Worm (Caenorhabditis elegans): ENCODE results near the gene F10G2.7.

Gene F10G2.7

ce11 chrV:7332253-7332652 lies 4.9 kb downstream of the F10G2.7 start, which contains the start of gene F10G2.1 (continued):
- TF ChIP-seq cebp-1 (GFP tag; IDR thresholded peaks at IDR 0.05) = no peak
- no peak for TF ChIP-seq cebp-1 (tag; optimal IDR thresholded peaks at IDR 0.05)
- no peak for TF ChIP-seq Y67H2A.10 (GFP tag; conservative IDR thresholded peaks at IDR 0.05)
- no peak for TF ChIP-seq ztf-22 (GFP tag; optimal IDR thresholded peaks at IDR 0.05)
- TF ChIP-seq let-607 (tag; optimal IDR thresholded peaks at IDR 0.05) = no peak
- no peak for TF ChIP-seq hlh-12 (tag; optimal IDR thresholded peaks at IDR 0.05)
- TF ChIP-seq nhr-179 (tag; optimal IDR thresholded peaks at IDR 0.05) = no peak

DNA sequence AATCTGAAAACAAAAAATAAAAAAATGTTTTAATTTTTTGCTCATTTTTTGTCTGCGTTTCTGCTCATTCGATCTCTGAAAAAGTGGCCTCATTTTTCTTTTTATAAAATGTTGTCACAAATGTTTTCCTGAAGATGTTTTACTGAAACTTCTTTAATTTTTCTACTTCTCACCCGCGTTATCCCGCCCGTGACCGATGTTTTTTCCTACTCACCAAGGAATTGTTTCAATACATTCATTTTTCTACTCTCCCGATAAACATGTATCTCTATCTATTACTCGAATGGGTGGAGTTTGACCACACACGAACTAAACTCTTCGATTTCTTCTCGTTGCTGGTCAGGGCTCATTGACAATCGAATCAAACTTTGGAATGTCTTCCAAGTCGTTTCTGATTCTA lies 6.2 kb downstream of the F10G2.7 start, which contains the start of gene F10G2.2:
Gene F10G2.2 (plus strand): TSS at position 301 of the 400 bp plus-strand sequence.
- TF ChIP-seq hlh-12 (tag; optimal IDR thresholded peaks at IDR 0.05) (no peak), ceh-40 (GFP tag; IDR thresholded peaks at IDR 0.05) (no peak), nfya-2 (GFP tag; IDR thresholded peaks at IDR 0.05) (no peak)

DNA sequence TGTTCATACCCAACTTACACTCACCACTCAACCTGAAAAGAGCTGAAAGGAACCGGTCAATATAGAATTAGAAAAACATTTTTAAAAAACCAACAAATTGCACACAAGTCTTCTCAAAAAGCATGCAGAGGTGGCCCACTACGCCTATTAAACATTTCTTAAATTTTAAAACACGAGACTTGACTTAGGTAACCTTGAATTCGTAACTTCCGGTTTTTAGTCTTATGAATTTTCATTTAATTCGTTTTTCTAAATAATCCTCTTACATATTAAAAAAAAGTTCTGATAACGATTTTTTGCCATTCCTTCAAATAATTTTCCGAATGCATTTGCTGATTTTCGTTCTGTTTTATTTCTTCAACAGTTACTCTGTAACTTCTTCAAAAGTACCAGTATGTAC lies 9.0 kb downstream of the F10G2.7 start, which contains the start of gene clec-7:
Gene clec-7 (plus strand): TSS at position 301 of the 400 bp plus-strand sequence.
- no peak for TF ChIP-seq B0019.2 (GFP tag; conservative IDR thresholded peaks at IDR 0.05)
- TF ChIP-seq F52B5.7 (tag; optimal IDR thresholded peaks at IDR 0.05) = no peak
- TF ChIP-seq nfya-1 (tag; optimal IDR thresholded peaks at IDR 0.05; ENCODE audit: borderline replicate concordance, insufficient read depth) = no peak
- no peak for TF ChIP-seq K12H6.12 (tag; optimal IDR thresholded peaks at IDR 0.05)
- no peak for TF ChIP-seq bed-2 (GFP tag; IDR thresholded peaks at IDR 0.05)
- no peak for TF ChIP-seq ZK185.1 (tag; optimal IDR thresholded peaks at IDR 0.05; ENCODE audit: poor library complexity, severe bottlenecking)
- TF ChIP-seq ceh-58 (GFP tag; IDR thresholded peaks at IDR 0.05) = no peak
- TF ChIP-seq snpc-1.3 (tag; optimal IDR thresholded peaks at IDR 0.05; ENCODE audit: insufficient read depth) = no peak
- no peak for TF ChIP-seq lin-40 (tag; optimal IDR thresholded peaks at IDR 0.05)
- no peak for TF ChIP-seq athp-1 (tag; optimal IDR thresholded peaks at IDR 0.05)
- no peak for TF ChIP-seq cebp-2 (GFP tag; IDR thresholded peaks at IDR 0.05)
- TF ChIP-seq F57A8.1 (GFP tag; optimal IDR thresholded peaks at IDR 0.05) = no peak
- TF ChIP-seq B0261.1 (tag; optimal IDR thresholded peaks at IDR 0.05) = no peak
- TF ChIP-seq ceh-40 (GFP tag; IDR thresholded peaks at IDR 0.05) = no peak
- TF ChIP-seq sea-2 (GFP tag; IDR thresholded peaks at IDR 0.05) = no peak
- TF ChIP-seq rpc-1 (optimal IDR thresholded peaks at IDR 0.05) = no peak
- no peak for TF ChIP-seq rpc-1 (tag; optimal IDR thresholded peaks at IDR 0.05)
- no peak for TF ChIP-seq hlh-12 (tag; optimal IDR thresholded peaks at IDR 0.05)
- no peak for TF ChIP-seq lag-1 (GFP tag; IDR thresholded peaks at IDR 0.05)
- TF ChIP-seq gei-17 (GFP tag; optimal IDR thresholded peaks at IDR 0.05) = no peak
- TF ChIP-seq Y79H2A.3 (GFP tag; conservative IDR thresholded peaks at IDR 0.05) = no peak

- TF ChIP-seq sptf-2 (GFP tag; optimal IDR thresholded peaks at IDR 0.05) (no peak), let-607 (tag; optimal IDR thresholded peaks at IDR 0.05) (no peak), nhr-120 (GFP tag; IDR thresholded peaks at IDR 0.05) (no peak), ceh-79 (tag; optimal IDR thresholded peaks at IDR 0.05) (no peak), ZK185.1 (tag; optimal IDR thresholded peaks at IDR 0.05; ENCODE audit: poor library complexity, severe bottlenecking) (no peak), B0019.2 (GFP tag; conservative IDR thresholded peaks at IDR 0.05) (no peak), ztf-3 (GFP tag; optimal IDR thresholded peaks at IDR 0.05) (no peak), pha-4 (tag; optimal IDR thresholded peaks at IDR 0.05) (no peak), madf-10 (tag; optimal IDR thresholded peaks at IDR 0.05) (no peak), pbrm-1 (GFP tag; IDR thresholded peaks at IDR 0.05) (no peak), lag-1 (GFP tag; IDR thresholded peaks at IDR 0.05) (no peak), ztf-26 (tag; optimal IDR thresholded peaks at IDR 0.05) (no peak), chd-7 (tag; optimal IDR thresholded peaks at IDR 0.05) (no peak), lsy-27 (tag; optimal IDR thresholded peaks at IDR 0.05; ENCODE audit: borderline replicate concordance, insufficient read depth) (no peak), egl-44 (GFP tag; IDR thresholded peaks at IDR 0.05) (no peak), aptf-3 (GFP tag; IDR thresholded peaks at IDR 0.05) (no peak)
Measured at ce11 chrV:7326928-7327327, 10.2 kb downstream of the F10G2.7 start, which contains the start of gene F10G2.4. F10G2.4 (plus strand) TSS chrV:7327228.

Data from whole organism, young adult.